Fruit fly (Drosophila melanogaster) whole organism, embryonic: ENCODE results near the gene Nf-YC.

ENCODE experiments used
- CG10431 ChIP-seq: fragments of 200-800 bp; sonication (Bioruptor generic); optimal IDR thresholded peaks from 3 replicates; lab custom pipeline; 2018; ENCODE audit warnings: missing biosample characterization, mild to moderate bottlenecking, missing genetic modification characterization
- CG12236 ChIP-seq: fragments of 200-800 bp; sonication (Bioruptor generic); optimal IDR thresholded peaks from 2 replicates; lab custom pipeline; 2016; ENCODE audit warnings: missing biosample characterization, missing genetic modification characterization
- CG12744 ChIP-seq: fragments of 200-800 bp; sonication (Bioruptor generic); optimal IDR thresholded peaks from 2 replicates; lab custom pipeline; 2016; ENCODE audit warnings: missing biosample characterization, missing genetic modification characterization
- CG12942 ChIP-seq: fragments of 200-800 bp; sonication (Bioruptor generic); optimal IDR thresholded peaks from 3 replicates; lab custom pipeline; 2016; ENCODE audit warnings: missing biosample characterization, missing genetic modification characterization
- CG14050 ChIP-seq: fragments of 200-800 bp; sonication (Bioruptor generic); IDR thresholded peaks from 3 replicates; pipeline ENCODE4 v1.3.6; 2022; ENCODE audit warnings: missing biosample characterization, missing genetic modification characterization
- CG15269 ChIP-seq: fragments of 200-800 bp; sonication (Bioruptor generic); optimal IDR thresholded peaks from 2 replicates; lab custom pipeline; 2018; ENCODE audit warnings: missing biosample characterization, mild to moderate bottlenecking, missing genetic modification characterization, moderate library complexity
- CG1603 ChIP-seq: fragments of 200-800 bp; sonication (Bioruptor generic); optimal IDR thresholded peaks from 2 replicates; lab custom pipeline; 2019; ENCODE audit warnings: missing biosample characterization, mild to moderate bottlenecking, missing genetic modification characterization, moderate library complexity
- CG17385 ChIP-seq: fragments of 200-800 bp; sonication (Bioruptor generic); optimal IDR thresholded peaks from 3 replicates; lab custom pipeline; 2018; ENCODE audit warnings: missing biosample characterization, mild to moderate bottlenecking, missing genetic modification characterization
- CG17568 ChIP-seq: fragments of 200-800 bp; sonication (Bioruptor generic); optimal IDR thresholded peaks from 2 replicates; lab custom pipeline; 2018; ENCODE audit warnings: missing biosample characterization, mild to moderate bottlenecking, missing genetic modification characterization, moderate library complexity
- CG32767 ChIP-seq: fragments of 200-800 bp; sonication (Bioruptor generic); IDR thresholded peaks from 2 replicates; pipeline ENCODE4 v1.3.6; 2022; ENCODE audit warnings: missing biosample characterization, missing genetic modification characterization
- CG34376 ChIP-seq: fragments of 200-800 bp; sonication (Bioruptor generic); optimal IDR thresholded peaks from 2 replicates; lab custom pipeline; 2018; ENCODE audit warnings: missing biosample characterization, mild to moderate bottlenecking, missing genetic modification characterization
- CG4404 ChIP-seq: fragments of 200-800 bp; sonication (Bioruptor generic); IDR thresholded peaks from 2 replicates; pipeline ENCODE4 v1.3.6; 2022; ENCODE audit warnings: missing biosample characterization, missing genetic modification characterization
- CG6272 ChIP-seq: fragments of 200-800 bp; sonication (Bioruptor generic); IDR thresholded peaks from 2 replicates; pipeline ENCODE4 v1.3.6; 2022; ENCODE audit warnings: missing biosample characterization, missing genetic modification characterization
- CG6654 ChIP-seq: fragments of 200-800 bp; sonication (Bioruptor generic); optimal IDR thresholded peaks from 2 replicates; lab custom pipeline; 2017; ENCODE audit warnings: missing biosample characterization, mild to moderate bottlenecking, missing genetic modification characterization
- CG6683 ChIP-seq: fragments of 200-800 bp; sonication (Bioruptor generic); optimal IDR thresholded peaks from 2 replicates; lab custom pipeline; 2017; ENCODE audit warnings: missing biosample characterization, mild to moderate bottlenecking, missing genetic modification characterization, missing genetic modification reagents
- CG8290 ChIP-seq, 3 experiments: fragments of 200-800 bp; sonication (Bioruptor generic); optimal IDR thresholded peaks; 2 replicates each; lab custom pipeline; 2016 to 2019; ENCODE audit warnings: missing biosample characterization in 3 of 3, missing genetic modification characterization in 3 of 3, mild to moderate bottlenecking in 2 of 3, moderate library complexity in 1 of 3
- CG9215 ChIP-seq: fragments of 200-800 bp; sonication (Bioruptor generic); IDR thresholded peaks from 2 replicates; pipeline ENCODE4 v1.3.6; 2022; ENCODE audit warnings: missing biosample characterization, missing genetic modification characterization
- CG9437 ChIP-seq: fragments of 200-800 bp; sonication (Bioruptor generic); optimal IDR thresholded peaks from 2 replicates; lab custom pipeline; 2018; ENCODE audit warnings: missing biosample characterization, mild to moderate bottlenecking, missing genetic modification characterization
- CG9797 ChIP-seq: fragments of 200-800 bp; sonication (Bioruptor generic); optimal IDR thresholded peaks from 3 replicates; lab custom pipeline; 2018; ENCODE audit warnings: missing biosample characterization, mild to moderate bottlenecking, missing genetic modification characterization
- CG9932 ChIP-seq: fragments of 200-800 bp; sonication (Bioruptor generic); IDR thresholded peaks from 2 replicates; pipeline ENCODE4 v1.3.6; 2022; ENCODE audit warnings: missing biosample characterization, missing genetic modification characterization
- D19A ChIP-seq: fragments of 200-800 bp; optimal IDR thresholded peaks from 3 replicates; lab custom pipeline; 2019; ENCODE audit warnings: missing biosample characterization, mild to moderate bottlenecking, missing genetic modification characterization, moderate library complexity
- Dfd ChIP-seq, 2 experiments: fragments of >200 bp; optimal IDR thresholded peaks; 2 replicates each; lab custom pipeline; 2017; ENCODE audit warnings: missing biosample characterization in 2 of 2, missing genetic modification characterization in 2 of 2
- Eip74EF ChIP-seq, 2 experiments: fragments of 200-800 bp in 1 of 2; fragments of >200 bp in 1 of 2; sonication (Bioruptor generic) in 1 of 2; optimal IDR thresholded peaks; 2 replicates each; lab custom pipeline; 2017 to 2019; ENCODE audit warnings: missing biosample characterization in 2 of 2, missing genetic modification characterization in 2 of 2, mild to moderate bottlenecking in 1 of 2, moderate library complexity in 1 of 2
- Fer2 ChIP-seq: fragments of 200-800 bp; sonication (Bioruptor generic); optimal IDR thresholded peaks from 2 replicates; lab custom pipeline; 2018; ENCODE audit warnings: missing biosample characterization, mild to moderate bottlenecking, missing genetic modification characterization, moderate library complexity
- MESR4 ChIP-seq: fragments of 200-800 bp; sonication (Bioruptor generic); optimal IDR thresholded peaks from 2 replicates; lab custom pipeline; 2018; ENCODE audit warnings: missing biosample characterization, mild to moderate bottlenecking, missing genetic modification characterization, moderate library complexity
- Nf-YA ChIP-seq: fragments of 200-800 bp; sonication (Bioruptor generic); IDR thresholded peaks from 2 replicates; pipeline ENCODE4 v1.3.6; 2022; ENCODE audit warnings: missing biosample characterization, missing genetic modification characterization
- NfI ChIP-seq: fragments of 200-800 bp; sonication (Bioruptor generic); optimal IDR thresholded peaks from 3 replicates; lab custom pipeline; 2018; ENCODE audit warnings: missing biosample characterization, mild to moderate bottlenecking, missing genetic modification characterization, moderate library complexity
- TFAM ChIP-seq: fragments of 200-800 bp; sonication (Bioruptor generic); optimal IDR thresholded peaks from 2 replicates; lab custom pipeline; 2017; ENCODE audit warnings: missing biosample characterization, missing genetic modification characterization, inconsistent platforms
- br ChIP-seq: fragments of >200 bp; optimal IDR thresholded peaks from 2 replicates; lab custom pipeline; 2017
- cato ChIP-seq: fragments of 200-800 bp; sonication (Bioruptor generic); optimal IDR thresholded peaks from 2 replicates; lab custom pipeline; 2016; ENCODE audit warnings: missing biosample characterization, missing genetic modification characterization, borderline replicate concordance
- croc ChIP-seq: fragments of 200-800 bp; sonication (Bioruptor generic); conservative IDR thresholded peaks from 3 replicates; pipeline ENCODE4 v1.3.6; 2022; ENCODE audit warnings: missing biosample characterization, missing genetic modification characterization
- emc ChIP-seq: fragments of 200-800 bp; sonication (Bioruptor generic); optimal IDR thresholded peaks from 2 replicates; lab custom pipeline; 2016; ENCODE audit warnings: missing biosample characterization, missing genetic modification characterization
- ewg ChIP-seq: fragments of 200-800 bp; sonication (Bioruptor generic); optimal IDR thresholded peaks from 3 replicates; lab custom pipeline; 2017; ENCODE audit warnings: mild to moderate bottlenecking, missing biosample characterization, missing genetic modification reagents, missing genetic modification characterization
- fd102C ChIP-seq: fragments of 200-800 bp; sonication (Bioruptor generic); optimal IDR thresholded peaks from 2 replicates; lab custom pipeline; 2018; ENCODE audit warnings: missing biosample characterization, mild to moderate bottlenecking, missing genetic modification characterization, moderate library complexity
- ftz-f1 ChIP-seq: fragments of 200-800 bp; sonication (Bioruptor generic); optimal IDR thresholded peaks from 2 replicates; lab custom pipeline; 2016; ENCODE audit warnings: missing biosample characterization, missing genetic modification characterization
- her ChIP-seq: fragments of 200-800 bp; sonication (Bioruptor generic); optimal IDR thresholded peaks from 2 replicates; lab custom pipeline; 2016; ENCODE audit warnings: missing biosample characterization, missing genetic modification characterization
- lab ChIP-seq: fragments of 200-800 bp; sonication (Bioruptor generic); optimal IDR thresholded peaks from 3 replicates; lab custom pipeline; 2017; ENCODE audit warnings: missing biosample characterization, missing genetic modification characterization, mild to moderate bottlenecking, moderate library complexity, missing genetic modification reagents
- lilli ChIP-seq: fragments of 200-800 bp; sonication (Bioruptor generic); optimal IDR thresholded peaks from 3 replicates; lab custom pipeline; 2016; ENCODE audit warnings: missing biosample characterization, missing genetic modification characterization
- mld ChIP-seq: fragments of 200-800 bp; sonication (Bioruptor generic); IDR thresholded peaks from 3 replicates; pipeline ENCODE4 v1.3.6; 2022; ENCODE audit warnings: missing biosample characterization, missing genetic modification characterization; ENCODE audit not compliant: partially characterized antibody
- org-1 ChIP-seq: fragments of 200-800 bp; sonication (Bioruptor generic); optimal IDR thresholded peaks from 2 replicates; lab custom pipeline; 2017; ENCODE audit warnings: missing biosample characterization, missing genetic modification characterization
- scrt ChIP-seq: fragments of 200-800 bp; sonication (Bioruptor generic); optimal IDR thresholded peaks from 2 replicates; lab custom pipeline; 2018; ENCODE audit warnings: missing biosample characterization, mild to moderate bottlenecking, missing genetic modification characterization, moderate library complexity
- seq ChIP-seq: fragments of 200-800 bp; sonication (Bioruptor generic); IDR thresholded peaks from 2 replicates; pipeline ENCODE4 v1.3.6; 2022; ENCODE audit warnings: missing biosample characterization, missing genetic modification characterization
- sna ChIP-seq: fragments of 200-800 bp; sonication (Bioruptor generic); IDR thresholded peaks from 2 replicates; pipeline ENCODE4 v1.3.6; 2022; ENCODE audit warnings: missing biosample characterization, missing genetic modification characterization; ENCODE audit not compliant: partially characterized antibody
- so ChIP-seq: fragments of 200-800 bp; sonication (Bioruptor generic); IDR thresholded peaks from 3 replicates; pipeline ENCODE4 v1.3.6; 2022; ENCODE audit warnings: missing biosample characterization, missing genetic modification characterization
- tll ChIP-seq, 2 experiments: fragments of 200-800 bp in 1 of 2; fragments of >200 bp in 1 of 2; sonication (Bioruptor generic) in 1 of 2; optimal IDR thresholded peaks; 2 replicates each; lab custom pipeline; 2017 to 2019; ENCODE audit warnings: missing biosample characterization in 2 of 2, missing genetic modification characterization in 2 of 2, mild to moderate bottlenecking in 1 of 2, moderate library complexity in 1 of 2

Gene Nf-YC

dm6 chrX:6855366-6856200 lies 34.9 kb upstream of the Nf-YC start (continued):
- TF ChIP-seq TFAM (GFP tag; lab: Kevin White, UChicago) (no peak), lab (peak; percentile 74), CG12942 (GFP tag; lab: Kevin White, UChicago) (peak; percentile 74), seq (GFP tag; lab: Robert Waterston, UW) (peak; percentile 88), her (GFP tag; lab: Kevin White, UChicago) (no peak), CG10431 (GFP tag; lab: Kevin White, UChicago) (peak; percentile 76), so (GFP tag; lab: Robert Waterston, UW) (peak; percentile 81), CG32767 (GFP tag; lab: Robert Waterston, UW) (peak; percentile 83), CG14050 (GFP tag; lab: Robert Waterston, UW) (peak; percentile 83), Nf-YA (GFP tag; lab: Robert Waterston, UW) (no peak), CG34376 (GFP tag; lab: Kevin White, UChicago) (peak; percentile 18), emc (GFP tag; lab: Kevin White, UChicago) (no peak), mld (no peak), Eip74EF (GFP tag; optimal IDR thresholded peaks at IDR 0.05; lab: Kevin White, UChicago) (peak in 1 of 2 experiments; percentile 93), CG4404 (GFP tag; lab: Robert Waterston, UW) (peak; percentile 22; the same call in 1 of the 2 replicates), sna (no peak), CG15269 (peak; percentile 96), org-1 (GFP tag; lab: Kevin White, UChicago) (peak; percentile 87), CG6272 (GFP tag; lab: Robert Waterston, UW) (0 out of 2 replicates have a peak, but pooled peaks have one; percentile 14), Dfd (GFP tag; optimal IDR thresholded peaks at IDR 0.05; lab: Kevin White, UChicago) (no peak), CG17568 (GFP tag; lab: Kevin White, UChicago) (peak; percentile 84), tll (GFP tag; optimal IDR thresholded peaks at IDR 0.05; lab: Kevin White, UChicago) (peak in 1 of 2 experiments; percentile 93), br (lab: Kevin White, UChicago) (no peak), NfI (GFP tag; lab: Kevin White, UChicago) (peak; percentile 89), CG9797 (GFP tag; lab: Kevin White, UChicago) (no peak), CG6654 (GFP tag; lab: Kevin White, UChicago) (peak; percentile 53), D19A (tag; lab: Kevin White, UChicago) (peak; percentile 69), CG17385 (GFP tag; lab: Kevin White, UChicago) (peak; percentile 72), Fer2 (peak; percentile 15), croc (GFP tag; lab: Robert Waterston, UW) (peak; percentile 81), scrt (GFP tag; lab: Kevin White, UChicago) (peak; percentile 68), ewg (GFP tag; lab: Kevin White, UChicago) (peak; percentile 87), CG9437 (GFP tag; lab: Kevin White, UChicago) (peak; percentile 91), cato (GFP tag; lab: Kevin White, UChicago) (peak; percentile 48), MESR4 (GFP tag; lab: Kevin White, UChicago) (peak; percentile 15), CG9932 (GFP tag; lab: Robert Waterston, UW) (no peak), CG12236 (GFP tag; lab: Kevin White, UChicago) (peak; percentile 67), CG9215 (GFP tag; lab: Robert Waterston, UW) (0 out of 2 replicates have a peak, but pooled peaks have one; percentile 19), fd102C (GFP tag; lab: Kevin White, UChicago) (peak; percentile 48), ftz-f1 (GFP tag; lab: Kevin White, UChicago) (peak; percentile 2), lilli (GFP tag; lab: Kevin White, UChicago) (peak; percentile 82), CG8290 (GFP tag; optimal IDR thresholded peaks at IDR 0.05; lab: Kevin White, UChicago) (peak; percentile 60), CG8290 (tag; optimal IDR thresholded peaks at IDR 0.05; lab: Kevin White, UChicago) (peak; percentile 8 to 42), CG1603 (tag; lab: Kevin White, UChicago) (peak; percentile 36), CG12744 (GFP tag; lab: Kevin White, UChicago) (no peak), CG6683 (GFP tag; lab: Kevin White, UChicago) (peak; percentile 68)
